Worm (Caenorhabditis elegans) whole organism, L1 larva: Measurements from ENCODE around the gene ghi-1.

Experiments
- ama-1 ChIP-seq: fragments of 150-350 bp; optimal IDR thresholded peaks from 2 replicates; lab custom pipeline; 2014
- blmp-1 ChIP-seq: fragments of 150-350 bp; optimal IDR thresholded peaks from 2 replicates; lab custom pipeline; 2014; ENCODE audit warnings: missing biosample characterization, missing genetic modification characterization
- ces-1 ChIP-seq: fragments of 150-350 bp; optimal IDR thresholded peaks from 2 replicates; lab custom pipeline; 2014; ENCODE audit warnings: missing biosample characterization, missing genetic modification reagents, missing genetic modification characterization
- elt-2 ChIP-seq: sonication (generic microtip); optimal IDR thresholded peaks from 2 replicates; lab custom pipeline; 2016; ENCODE audit warnings: missing genetic modification characterization, mild to moderate bottlenecking, inconsistent platforms, missing compliant biosample characterization, missing genetic modification reagents
- nhr-12 ChIP-seq: sonication (generic microtip); optimal IDR thresholded peaks from 2 replicates; lab custom pipeline; 2017; ENCODE audit warnings: missing biosample characterization, missing genetic modification characterization
- nhr-28 ChIP-seq: fragments of 150-350 bp; optimal IDR thresholded peaks from 2 replicates; lab custom pipeline; 2014; ENCODE audit warnings: missing biosample characterization, missing genetic modification characterization
- nhr-77 ChIP-seq: fragments of 150-350 bp; optimal IDR thresholded peaks from 2 replicates; lab custom pipeline; 2014; ENCODE audit warnings: missing biosample characterization, missing genetic modification characterization
- skn-1 ChIP-seq: fragments of 150-350 bp; optimal IDR thresholded peaks from 2 replicates; lab custom pipeline; 2014; ENCODE audit warnings: missing biosample characterization, missing genetic modification characterization
- snpc-4 ChIP-seq: fragments of 150-350 bp; optimal IDR thresholded peaks from 2 replicates; lab custom pipeline; 2014; ENCODE audit warnings: missing biosample characterization, missing genetic modification characterization
- sptf-1 ChIP-seq: fragments of 150-350 bp; optimal IDR thresholded peaks from 2 replicates; lab custom pipeline; 2014; ENCODE audit warnings: missing biosample characterization, missing genetic modification characterization
- unc-86 ChIP-seq: sonication (generic microtip); optimal IDR thresholded peaks from 2 replicates; lab custom pipeline; 2016; ENCODE audit warnings: missing genetic modification characterization, missing compliant biosample characterization
- xbp-1 ChIP-seq: sonication (generic microtip); optimal IDR thresholded peaks from 2 replicates; lab custom pipeline; 2016; ENCODE audit warnings: missing genetic modification characterization, missing compliant biosample characterization
- zag-1 ChIP-seq: fragments of 150-350 bp; optimal IDR thresholded peaks from 2 replicates; lab custom pipeline; 2014; ENCODE audit warnings: missing biosample characterization, missing genetic modification characterization

DNA sequence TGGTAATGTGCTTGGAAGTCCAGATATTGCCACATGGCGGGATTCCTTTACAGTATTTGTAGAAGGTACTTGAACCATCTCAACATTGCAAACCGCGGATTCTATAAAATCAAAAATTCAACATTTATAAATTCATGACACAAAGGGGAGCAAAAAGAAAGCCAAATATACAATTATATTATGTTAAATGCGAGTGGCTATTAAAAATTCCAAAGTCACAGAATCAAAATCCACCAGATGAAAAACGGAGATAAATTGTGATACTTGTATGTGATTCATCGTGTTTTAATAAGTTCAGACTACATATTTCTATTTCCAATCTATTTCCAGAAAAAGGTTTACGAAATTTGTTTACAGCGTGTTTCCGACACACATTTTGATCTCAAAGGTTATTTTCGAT lies 13.0 kb upstream of the ghi-1 start, which contains the start of gene din-1:
- no peak for TF ChIP-seq unc-86 (tag; lab: Kevin White, UChicago)
- no peak for TF ChIP-seq nhr-12 (tag; lab: Kevin White, UChicago)
- TF ChIP-seq ama-1 (lab: Kevin White, UChicago), result no peak
- no peak for TF ChIP-seq zag-1
- no peak for TF ChIP-seq skn-1 (tag; lab: Kevin White, UChicago)
- TF ChIP-seq blmp-1 (tag; lab: Kevin White, UChicago), result no peak
- no peak for TF ChIP-seq nhr-77 (tag; lab: Kevin White, UChicago)
- no peak for TF ChIP-seq xbp-1
- no peak for TF ChIP-seq sptf-1
- no peak for TF ChIP-seq nhr-28 (tag; lab: Kevin White, UChicago)
- no peak for TF ChIP-seq snpc-4
- no peak for TF ChIP-seq elt-2 (tag; lab: Kevin White, UChicago)
- TF ChIP-seq ces-1 (GFP tag; lab: Kevin White, UChicago), result no peak
